Worm (Caenorhabditis elegans) whole organism, young adult: ENCODE results near the gene str-181.

ENCODE experiments used
- B0035.1 ChIP-seq: sonication (generic microtip); optimal IDR thresholded peaks from 2 replicates; lab custom pipeline; 2016; ENCODE audit warnings: missing genetic modification characterization, mild to moderate bottlenecking, missing compliant biosample characterization, missing genotype, missing genetic modification reagents
- B0261.1 ChIP-seq: sonication (generic microtip); optimal IDR thresholded peaks from 2 replicates; lab custom pipeline; 2016; ENCODE audit warnings: mild to moderate bottlenecking, missing genetic modification characterization, moderate library complexity, missing compliant biosample characterization
- C06A6.2 ChIP-seq: fragments of 200-800 bp; sonication (Bioruptor generic); conservative IDR thresholded peaks from 2 replicates; pipeline ENCODE4 v1.3.6; 2022; ENCODE audit warnings: missing genetic modification characterization, missing compliant biosample characterization
- F37B4.10 ChIP-seq: fragments of 200-800 bp; sonication (Bioruptor generic); IDR thresholded peaks from 2 replicates; pipeline ENCODE4 v1.3.6; 2022; ENCODE audit warnings: missing genetic modification characterization, missing compliant biosample characterization
- F39B2.1 ChIP-seq: fragments of 200-800 bp; sonication (Bioruptor generic); IDR thresholded peaks from 2 replicates; pipeline ENCODE4 v1.3.6; 2022; ENCODE audit warnings: missing genetic modification reagents, missing genetic modification characterization, missing compliant biosample characterization
- F52B5.7 ChIP-seq: sonication (generic microtip); optimal IDR thresholded peaks from 2 replicates; lab custom pipeline; 2016; ENCODE audit warnings: mild to moderate bottlenecking, missing genetic modification characterization, missing compliant biosample characterization
- T26A5.8 ChIP-seq: sonication (generic microtip); optimal IDR thresholded peaks from 2 replicates; lab custom pipeline; 2016; ENCODE audit warnings: missing genetic modification characterization, missing compliant biosample characterization
- Y56A3A.18 ChIP-seq: fragments of 200-800 bp; sonication (Bioruptor generic); IDR thresholded peaks from 2 replicates; pipeline ENCODE4 v1.3.6; 2022; ENCODE audit warnings: missing genetic modification reagents, missing genetic modification characterization, missing compliant biosample characterization
- Y95B8A.8 ChIP-seq: fragments of 200-800 bp; sonication (Bioruptor generic); IDR thresholded peaks from 2 replicates; pipeline ENCODE4 v1.3.6; 2022; ENCODE audit warnings: missing genetic modification reagents, missing genetic modification characterization, missing compliant biosample characterization
- akir-1 ChIP-seq: fragments of 200-800 bp; sonication (Bioruptor generic); optimal IDR thresholded peaks from 2 replicates; lab custom pipeline; 2018; ENCODE audit warnings: mild to moderate bottlenecking, missing genetic modification characterization, moderate library complexity, missing compliant biosample characterization
- atf-7 ChIP-seq: sonication (generic microtip); optimal IDR thresholded peaks from 2 replicates; lab custom pipeline; 2017; ENCODE audit warnings: mild to moderate bottlenecking, missing genetic modification characterization, missing compliant biosample characterization
- bed-1 ChIP-seq: fragments of 200-800 bp; sonication (Bioruptor generic); IDR thresholded peaks from 2 replicates; pipeline ENCODE4 v1.3.6; 2022; ENCODE audit warnings: missing genetic modification reagents, missing genetic modification characterization, missing compliant biosample characterization
- bed-2 ChIP-seq: fragments of 200-800 bp; sonication (Bioruptor generic); IDR thresholded peaks from 2 replicates; pipeline ENCODE4 v1.3.6; 2022; ENCODE audit warnings: missing genetic modification reagents, missing genetic modification characterization, missing compliant biosample characterization
- cebp-1 ChIP-seq, 2 experiments: fragments of 200-800 bp in 1 of 2; sonication (Bioruptor generic) in 1 of 2; sonication (generic microtip) in 1 of 2; IDR thresholded peaks in 1 of 2; optimal IDR thresholded peaks in 1 of 2; 2 replicates each; pipeline versions ENCODE4 v1.3.6 to Lab custom; 2017 to 2022; ENCODE audit warnings: missing compliant biosample characterization in 2 of 2, missing genetic modification characterization in 2 of 2, mild to moderate bottlenecking in 1 of 2, missing genetic modification reagents in 1 of 2, moderate library complexity in 1 of 2
- cebp-2 ChIP-seq: fragments of 200-800 bp; sonication (Bioruptor generic); IDR thresholded peaks from 2 replicates; pipeline ENCODE4 v1.3.6; 2022; ENCODE audit warnings: missing genetic modification characterization, missing compliant biosample characterization
- chd-7 ChIP-seq: sonication (generic microtip); optimal IDR thresholded peaks from 2 replicates; lab custom pipeline; 2016; ENCODE audit warnings: mild to moderate bottlenecking, missing genetic modification characterization, moderate library complexity, missing compliant biosample characterization
- dox-1 ChIP-seq: fragments of 200-800 bp; sonication (Bioruptor generic); IDR thresholded peaks from 2 replicates; pipeline ENCODE4 v1.3.6; 2022; ENCODE audit warnings: missing genetic modification reagents, missing genetic modification characterization, missing compliant biosample characterization
- egl-18 ChIP-seq: fragments of 200-800 bp; sonication (Bioruptor generic); IDR thresholded peaks from 2 replicates; pipeline ENCODE4 v1.3.6; 2022; ENCODE audit warnings: missing genetic modification reagents, missing genetic modification characterization, missing compliant biosample characterization
- egrh-3 ChIP-seq: fragments of 200-800 bp; sonication (Bioruptor generic); IDR thresholded peaks from 2 replicates; pipeline ENCODE4 v1.3.6; 2022; ENCODE audit warnings: missing genetic modification reagents, missing genetic modification characterization, missing compliant biosample characterization
- hmg-20 ChIP-seq: fragments of 200-800 bp; sonication (Bioruptor generic); IDR thresholded peaks from 2 replicates; pipeline ENCODE4 v1.3.6; 2022; ENCODE audit warnings: missing genetic modification reagents, missing genetic modification characterization, missing compliant biosample characterization
- lir-1 ChIP-seq: fragments of 200-800 bp; sonication (Bioruptor generic); conservative IDR thresholded peaks from 2 replicates; pipeline ENCODE4 v1.3.6; 2022; ENCODE audit warnings: missing genetic modification reagents, missing genetic modification characterization, missing compliant biosample characterization
- mcd-1 ChIP-seq: fragments of 200-800 bp; sonication (Bioruptor generic); IDR thresholded peaks from 2 replicates; pipeline ENCODE4 v1.3.6; 2022; ENCODE audit warnings: missing genetic modification reagents, missing genetic modification characterization, missing compliant biosample characterization
- nfya-2 ChIP-seq: fragments of 200-800 bp; sonication (Bioruptor generic); IDR thresholded peaks from 2 replicates; pipeline ENCODE4 v1.3.6; 2022; ENCODE audit warnings: missing genetic modification reagents, missing genetic modification characterization, missing compliant biosample characterization
- nfyb-1 ChIP-seq: fragments of 200-800 bp; sonication (Bioruptor generic); IDR thresholded peaks from 2 replicates; pipeline ENCODE4 v1.3.6; 2022; ENCODE audit warnings: missing genetic modification reagents, missing genetic modification characterization, missing compliant biosample characterization
- nhr-120 ChIP-seq: fragments of 200-800 bp; sonication (Bioruptor generic); IDR thresholded peaks from 2 replicates; pipeline ENCODE4 v1.3.6; 2022; ENCODE audit warnings: missing genetic modification characterization, missing compliant biosample characterization
- nhr-80 ChIP-seq: sonication (generic microtip); optimal IDR thresholded peaks from 2 replicates; lab custom pipeline; 2016; ENCODE audit warnings: missing genetic modification characterization, missing compliant biosample characterization
- nhr-90 ChIP-seq: sonication (generic microtip); optimal IDR thresholded peaks from 2 replicates; lab custom pipeline; 2016; ENCODE audit warnings: missing genotype, mild to moderate bottlenecking, missing genetic modification characterization, missing compliant biosample characterization
- sdz-38 ChIP-seq: sonication (generic microtip); optimal IDR thresholded peaks from 2 replicates; lab custom pipeline; 2016; ENCODE audit warnings: missing genotype, missing genetic modification characterization, missing compliant biosample characterization
- snpc-1.3 ChIP-seq: sonication (generic microtip); optimal IDR thresholded peaks from 2 replicates; lab custom pipeline; 2017; ENCODE audit warnings: missing genetic modification characterization, mild to moderate bottlenecking, missing compliant biosample characterization, antibody characterized with exemption, moderate library complexity, missing genotype, missing genetic modification reagents; ENCODE audit not compliant: insufficient read depth
- snpc-4 ChIP-seq, 5 experiments: fragments of 150-350 bp in 1 of 5; sonication (generic microtip) in 4 of 5; optimal IDR thresholded peaks; 2 replicates each; lab custom pipeline; 2014 to 2018; ENCODE audit warnings: missing genetic modification characterization in 5 of 5, missing biosample characterization in 3 of 5, antibody characterized with exemption in 2 of 5, mild to moderate bottlenecking in 2 of 5, missing compliant biosample characterization in 2 of 5, missing genotype in 2 of 5, moderate library complexity in 2 of 5, missing genetic modification reagents in 1 of 5
- zfh-2 ChIP-seq: fragments of 200-800 bp; sonication (Bioruptor generic); conservative IDR thresholded peaks from 2 replicates; pipeline ENCODE4 v1.3.6; 2022; ENCODE audit warnings: missing genetic modification reagents, missing genetic modification characterization, missing compliant biosample characterization
- ztf-22 ChIP-seq: fragments of 200-800 bp; sonication (Bioruptor generic); optimal IDR thresholded peaks from 2 replicates; lab custom pipeline; 2018; ENCODE audit warnings: mild to moderate bottlenecking, missing genetic modification characterization, moderate library complexity, missing compliant biosample characterization
- ztf-28 ChIP-seq: fragments of 200-800 bp; sonication (Bioruptor generic); IDR thresholded peaks from 2 replicates; pipeline ENCODE4 v1.3.6; 2022; ENCODE audit warnings: missing genetic modification reagents, missing genetic modification characterization, missing compliant biosample characterization

Gene str-181

ce11 chrV:12749558-12749957 is 31.0 kb upstream of the str-181 start:
- TF ChIP-seq snpc-1.3 (tag; lab: Kevin White, UChicago) (no peak), F37B4.10 (GFP tag; lab: Robert Waterston, UW) (no peak), T26A5.8 (tag; lab: Kevin White, UChicago) (no peak), Y56A3A.18 (GFP tag; lab: Robert Waterston, UW) (no peak), cebp-1 (GFP tag; IDR thresholded peaks at IDR 0.05; lab: Robert Waterston, UW) (no peak), cebp-1 (tag; optimal IDR thresholded peaks at IDR 0.05; lab: Kevin White, UChicago) (no peak), snpc-4 (GFP tag; optimal IDR thresholded peaks at IDR 0.05; lab: Kevin White, UChicago) (no peak), snpc-4 (tag; optimal IDR thresholded peaks at IDR 0.05; lab: Kevin White, UChicago) (no peak), atf-7 (no peak), C06A6.2 (GFP tag; lab: Robert Waterston, UW) (no peak), dox-1 (GFP tag; lab: Robert Waterston, UW) (no peak), bed-1 (no peak), B0035.1 (tag; lab: Kevin White, UChicago) (no peak), bed-2 (no peak)

- no peak for TF ChIP-seq egrh-3 (GFP tag; lab: Robert Waterston, UW)
- TF ChIP-seq egl-18 (GFP tag; lab: Robert Waterston, UW), result no peak
- TF ChIP-seq ztf-22, result no peak
- no peak for TF ChIP-seq akir-1 (GFP tag; lab: Kevin White, UChicago)
- no peak for TF ChIP-seq mcd-1 (GFP tag; lab: Robert Waterston, UW)
- no peak for TF ChIP-seq nfya-2 (GFP tag; lab: Robert Waterston, UW)
Observed at ce11 chrV:12747856-12748255, 29.3 kb upstream of the str-181 start, which contains the start of gene C15C8.5. Gene C15C8.5 (plus strand): TSS chrV:12748007.

ce11 chrV:12747431-12747830 is 28.9 kb upstream of the str-181 start, which contains the start of gene C15C8.4:
Gene C15C8.4 (minus strand): TSS chrV:12747463.
- TF ChIP-seq F39B2.1 (GFP tag; lab: Robert Waterston, UW) (no peak), lir-1 (GFP tag; lab: Robert Waterston, UW) (no peak), nhr-120 (GFP tag; lab: Robert Waterston, UW) (no peak)
- TF ChIP-seq, all 124 proteins: peak for 0

ce11 chrV:12744979-12745378 is 26.5 kb upstream of the str-181 start, which contains the start of gene C15C8.7:
Gene C15C8.7 (minus strand): TSS chrV:12745050.
- TF ChIP-seq sdz-38 (tag; lab: Kevin White, UChicago) (no peak), nhr-80 (peak; percentile 26)

ce11 chrV:12743778-12744502 is 25.4 kb upstream of the str-181 start:
- TF ChIP-seq ztf-28 (GFP tag; lab: Robert Waterston, UW), result no peak
- TF ChIP-seq T26A5.8 (tag; lab: Kevin White, UChicago), result no peak
- TF ChIP-seq zfh-2 (GFP tag; lab: Robert Waterston, UW), result no peak
- no peak for TF ChIP-seq Y95B8A.8 (GFP tag; lab: Robert Waterston, UW)
- TF ChIP-seq chd-7 (tag; lab: Kevin White, UChicago), result peak; percentile 11
- TF ChIP-seq hmg-20, result no peak
- TF ChIP-seq B0261.1 (tag; lab: Kevin White, UChicago), result no peak
- peak; percentile 41 for TF ChIP-seq nhr-80
- TF ChIP-seq cebp-2 (GFP tag; lab: Robert Waterston, UW), result 0 out of 2 replicates have a peak, but pooled peaks have one; percentile 19
- TF ChIP-seq nhr-90 (tag; lab: Kevin White, UChicago), result peak; percentile 38
- TF ChIP-seq nfyb-1 (GFP tag; lab: Robert Waterston, UW), result 0 out of 2 replicates have a peak, but pooled peaks have one; percentile 17
- TF ChIP-seq F52B5.7 (tag; lab: Kevin White, UChicago), result peak; percentile 55
